Fruit fly (Drosophila melanogaster): ENCODE data around the gene CG31465.

The CG31465 gene

dm6 chr3R:21862137-21862850 lies 18.3 kb upstream of the CG31465 start (continued):
- no peak for TF ChIP-seq Dref (GFP tag; IDR thresholded peaks at IDR 0.05)
- no peak for TF ChIP-seq Sin3A (optimal IDR thresholded peaks at IDR 0.05)
- TF ChIP-seq CG7271 (tag; optimal IDR thresholded peaks at IDR 0.05): no peak
- TF ChIP-seq CG5245 (GFP tag; optimal IDR thresholded peaks at IDR 0.05): peak; percentile 61
- no peak for TF ChIP-seq bowl (GFP tag; IDR thresholded peaks at IDR 0.05)
- TF ChIP-seq Dbx (GFP tag; IDR thresholded peaks at IDR 0.05): no peak
- peak; percentile 57 for TF ChIP-seq onecut (GFP tag; IDR thresholded peaks at IDR 0.05)
- no peak for TF ChIP-seq Nf-YA (GFP tag; IDR thresholded peaks at IDR 0.05)
- peak; percentile 94 for TF ChIP-seq CG2875 (GFP tag; optimal IDR thresholded peaks at IDR 0.05)
- TF ChIP-seq Ssrp (tag; optimal IDR thresholded peaks at IDR 0.05): peak; percentile 89
- peak; percentile 45; the same call in 2 of the 3 replicates for TF ChIP-seq tgo (GFP tag; IDR thresholded peaks at IDR 0.05)
- TF ChIP-seq zen (tag; optimal IDR thresholded peaks at IDR 0.05): peak; percentile 30
- TF ChIP-seq pb (GFP tag; optimal IDR thresholded peaks at IDR 0.05): no peak
- TF ChIP-seq CG16863 (GFP tag; optimal IDR thresholded peaks at IDR 0.05): peak; percentile 26
- peak; percentile 4 for TF ChIP-seq CG3281 (GFP tag; optimal IDR thresholded peaks at IDR 0.05)
- no peak for TF ChIP-seq CG9876 (GFP tag; optimal IDR thresholded peaks at IDR 0.05)
- peak; percentile 47 for TF ChIP-seq disco-r (GFP tag; optimal IDR thresholded peaks at IDR 0.05)
- TF ChIP-seq tap (tag; optimal IDR thresholded peaks at IDR 0.05): peak; percentile 56
- no peak for TF ChIP-seq Adf1 (GFP tag; IDR thresholded peaks at IDR 0.05)
- peak; percentile 79 for TF ChIP-seq row (GFP tag; IDR thresholded peaks at IDR 0.05)
- peak; percentile 79 for TF ChIP-seq nerfin-1 (tag; optimal IDR thresholded peaks at IDR 0.05)
- no peak for TF ChIP-seq CG13296 (GFP tag; optimal IDR thresholded peaks at IDR 0.05)
- no peak for TF ChIP-seq CG10321 (GFP tag; IDR thresholded peaks at IDR 0.05)
- no peak for TF ChIP-seq rib (GFP tag; IDR thresholded peaks at IDR 0.05)
- TF ChIP-seq cato (GFP tag; optimal IDR thresholded peaks at IDR 0.05; ENCODE audit: borderline replicate concordance): peak; percentile 54
- TF ChIP-seq pfk (GFP tag; optimal IDR thresholded peaks at IDR 0.05): no peak
- TF ChIP-seq CG8290 (GFP tag; optimal IDR thresholded peaks at IDR 0.05): peak; percentile 68
- peak; percentile 15 to 39 for TF ChIP-seq CG8290 (tag; optimal IDR thresholded peaks at IDR 0.05)
- no peak; the same call in 1 of the 2 replicates for TF ChIP-seq CG4360 (GFP tag; IDR thresholded peaks at IDR 0.05)
- TF ChIP-seq CG31441 (GFP tag; IDR thresholded peaks at IDR 0.05): peak; percentile 89
- TF ChIP-seq Vsx1 (GFP tag; optimal IDR thresholded peaks at IDR 0.05): peak; percentile 38
- TF ChIP-seq D19A (tag; optimal IDR thresholded peaks at IDR 0.05): peak; percentile 68
- peak; percentile 95 for TF ChIP-seq unpg (GFP tag; optimal IDR thresholded peaks at IDR 0.05)
- no peak for TF ChIP-seq zfh2 (GFP tag; optimal IDR thresholded peaks at IDR 0.05)
- peak; percentile 50; the same call in 1 of the 3 replicates for TF ChIP-seq ase (GFP tag; IDR thresholded peaks at IDR 0.05)
- no peak for TF ChIP-seq CG13894 (tag; optimal IDR thresholded peaks at IDR 0.05)
- peak; percentile 44 for TF ChIP-seq CG10654 (GFP tag; optimal IDR thresholded peaks at IDR 0.05)
- TF ChIP-seq CG12299 (tag; optimal IDR thresholded peaks at IDR 0.05): peak; percentile 85
- peak; percentile 68; the same call in 1 of the 3 replicates for TF ChIP-seq CG7357 (GFP tag; IDR thresholded peaks at IDR 0.05)
- peak; percentile 56 for TF ChIP-seq CG17568 (GFP tag; optimal IDR thresholded peaks at IDR 0.05)
- TF ChIP-seq CG9797 (GFP tag; optimal IDR thresholded peaks at IDR 0.05): no peak
- no peak for TF ChIP-seq cad (GFP tag; optimal IDR thresholded peaks at IDR 0.05)
- no peak for TF ChIP-seq CG31388 (GFP tag; optimal IDR thresholded peaks at IDR 0.05)
- no peak for TF ChIP-seq CG9215 (GFP tag; IDR thresholded peaks at IDR 0.05)
- no peak for TF ChIP-seq ro (GFP tag; IDR thresholded peaks at IDR 0.05)
- TF ChIP-seq Usf (GFP tag; optimal IDR thresholded peaks at IDR 0.05): peak; percentile 7
- TF ChIP-seq Pdp1 (GFP tag; optimal IDR thresholded peaks at IDR 0.05): peak in 1 of 2 experiments; percentile 74
- TF ChIP-seq CG10543 (GFP tag; optimal IDR thresholded peaks at IDR 0.05): no peak
- peak; percentile 94 for TF ChIP-seq gsb-n (tag; optimal IDR thresholded peaks at IDR 0.05)
- TF ChIP-seq cwo (GFP tag; optimal IDR thresholded peaks at IDR 0.05): no peak
- TF ChIP-seq GATAe (GFP tag; conservative IDR thresholded peaks at IDR 0.05): no peak
